Worm (Caenorhabditis elegans) whole organism, L2 larva: ENCODE data around the gene F53G2.1.

ENCODE experiments used
- C34F6.9 ChIP-seq: fragments of 150-350 bp; optimal IDR thresholded peaks from 2 replicates; lab custom pipeline; 2014; ENCODE audit warnings: missing biosample characterization, missing genetic modification characterization
- F13H6.1 ChIP-seq: sonication (generic microtip); optimal IDR thresholded peaks from 2 replicates; lab custom pipeline; 2016; ENCODE audit warnings: missing genetic modification characterization, missing compliant biosample characterization
- Y55F3AM.14 ChIP-seq: fragments of 200-800 bp; sonication (Bioruptor generic); optimal IDR thresholded peaks from 2 replicates; lab custom pipeline; 2018; ENCODE audit warnings: mild to moderate bottlenecking, missing genetic modification characterization, missing compliant biosample characterization
- ZK546.5 ChIP-seq: sonication (generic microtip); optimal IDR thresholded peaks from 2 replicates; lab custom pipeline; 2017; ENCODE audit warnings: missing biosample characterization, missing genetic modification characterization
- alr-1 ChIP-seq: fragments of 150-350 bp; optimal IDR thresholded peaks from 2 replicates; lab custom pipeline; 2014; ENCODE audit warnings: missing biosample characterization, missing genetic modification characterization
- ama-1 ChIP-seq: fragments of 150-350 bp; optimal IDR thresholded peaks from 2 replicates; lab custom pipeline; 2018; ENCODE audit warnings: inconsistent platforms
- blmp-1 ChIP-seq: sonication (generic microtip); optimal IDR thresholded peaks from 2 replicates; lab custom pipeline; 2017; ENCODE audit warnings: missing genetic modification characterization, mild to moderate bottlenecking, missing compliant biosample characterization, antibody characterized with exemption, moderate library complexity; ENCODE audit not compliant: insufficient read depth
- ceh-16 ChIP-seq: fragments of 150-350 bp; optimal IDR thresholded peaks from 2 replicates; lab custom pipeline; 2014; ENCODE audit warnings: missing biosample characterization, missing genetic modification characterization
- ceh-82 ChIP-seq: fragments of 150-350 bp; optimal IDR thresholded peaks from 2 replicates; lab custom pipeline; 2014; ENCODE audit warnings: missing biosample characterization, missing genetic modification characterization
- crh-2 ChIP-seq: sonication (generic microtip); optimal IDR thresholded peaks from 2 replicates; lab custom pipeline; 2017; ENCODE audit warnings: missing biosample characterization, missing genetic modification characterization
- dmd-4 ChIP-seq: sonication (generic microtip); optimal IDR thresholded peaks from 2 replicates; lab custom pipeline; 2017; ENCODE audit warnings: missing biosample characterization, missing genetic modification characterization
- elt-1 ChIP-seq: fragments of 150-350 bp; optimal IDR thresholded peaks from 2 replicates; lab custom pipeline; 2014; ENCODE audit warnings: missing biosample characterization, missing genetic modification characterization
- fos-1 ChIP-seq: fragments of 150-350 bp; optimal IDR thresholded peaks from 2 replicates; lab custom pipeline; 2014; ENCODE audit warnings: missing biosample characterization, missing genetic modification characterization
- gmeb-1 ChIP-seq: fragments of 150-350 bp; optimal IDR thresholded peaks from 2 replicates; lab custom pipeline; 2014; ENCODE audit warnings: missing biosample characterization, missing genetic modification characterization
- lin-11 ChIP-seq: fragments of 150-350 bp; sonication (generic microtip); optimal IDR thresholded peaks from 2 replicates; lab custom pipeline; 2014; ENCODE audit warnings: missing biosample characterization, missing genetic modification characterization, inconsistent platforms, mixed read lengths
- lin-39 ChIP-seq: fragments of 150-350 bp; optimal IDR thresholded peaks from 2 replicates; lab custom pipeline; 2014; ENCODE audit warnings: missing biosample characterization, missing genetic modification reagents, missing genetic modification characterization
- lsy-2 ChIP-seq, 2 experiments: fragments of 150-350 bp in 1 of 2; sonication (generic microtip) in 1 of 2; optimal IDR thresholded peaks; 2 replicates each; lab custom pipeline; 2014 to 2017; ENCODE audit warnings: missing biosample characterization in 2 of 2, missing genetic modification characterization in 2 of 2
- mdl-1 ChIP-seq, 2 experiments: fragments of 150-350 bp in 1 of 2; sonication (generic microtip) in 1 of 2; optimal IDR thresholded peaks; 2 replicates each; lab custom pipeline; 2017; ENCODE audit warnings: missing biosample characterization in 2 of 2, missing genetic modification characterization in 2 of 2
- nhr-11 ChIP-seq: fragments of 150-350 bp; optimal IDR thresholded peaks from 2 replicates; lab custom pipeline; 2014; ENCODE audit warnings: missing biosample characterization, missing genetic modification characterization
- nhr-129 ChIP-seq: fragments of 150-350 bp; optimal IDR thresholded peaks from 2 replicates; lab custom pipeline; 2014; ENCODE audit warnings: missing biosample characterization, missing genetic modification characterization
- nhr-23 ChIP-seq: fragments of 150-350 bp; optimal IDR thresholded peaks from 2 replicates; lab custom pipeline; 2014; ENCODE audit warnings: missing biosample characterization, missing genetic modification reagents, missing genetic modification characterization
- nhr-237 ChIP-seq: fragments of 150-350 bp; optimal IDR thresholded peaks from 2 replicates; lab custom pipeline; 2014; ENCODE audit warnings: missing biosample characterization, missing genetic modification characterization
- nhr-25 ChIP-seq: fragments of 150-350 bp; sonication (generic microtip); optimal IDR thresholded peaks from 3 replicates; lab custom pipeline; 2014; ENCODE audit warnings: missing biosample characterization, missing genetic modification characterization
- peb-1 ChIP-seq: fragments of 150-350 bp; optimal IDR thresholded peaks from 2 replicates; lab custom pipeline; 2014; ENCODE audit warnings: missing biosample characterization, missing genetic modification characterization
- sem-4 ChIP-seq: fragments of 150-350 bp; optimal IDR thresholded peaks from 2 replicates; lab custom pipeline; 2014; ENCODE audit warnings: missing biosample characterization, missing genetic modification reagents, missing genetic modification characterization
- sma-3 ChIP-seq: sonication (generic microtip); optimal IDR thresholded peaks from 2 replicates; lab custom pipeline; 2016; ENCODE audit warnings: missing genetic modification reagents, missing genetic modification characterization, missing compliant biosample characterization
- sma-9 ChIP-seq, 2 experiments: fragments of 150-350 bp in 1 of 2; sonication (generic microtip) in 1 of 2; optimal IDR thresholded peaks; 2 replicates each; lab custom pipeline; 2014 to 2016; ENCODE audit warnings: missing genetic modification characterization in 2 of 2, mild to moderate bottlenecking in 1 of 2, missing biosample characterization in 1 of 2, missing compliant biosample characterization in 1 of 2, missing genetic modification reagents in 1 of 2, moderate library complexity in 1 of 2
- unc-55 ChIP-seq: fragments of 150-350 bp; sonication (generic microtip); optimal IDR thresholded peaks from 3 replicates; lab custom pipeline; 2014; ENCODE audit warnings: missing biosample characterization, missing genetic modification reagents, missing genetic modification characterization
- unc-62 ChIP-seq: fragments of 150-350 bp; optimal IDR thresholded peaks from 2 replicates; lab custom pipeline; 2014; ENCODE audit warnings: missing biosample characterization, missing genetic modification reagents, missing genetic modification characterization
- zag-1 ChIP-seq: fragments of 150-350 bp; optimal IDR thresholded peaks from 2 replicates; lab custom pipeline; 2014; ENCODE audit warnings: missing biosample characterization, missing genetic modification characterization
- ztf-1 ChIP-seq: fragments of 200-800 bp; sonication (Bioruptor generic); conservative IDR thresholded peaks from 2 replicates; pipeline ENCODE4 v1.3.6; 2022; ENCODE audit warnings: missing genetic modification characterization, missing compliant biosample characterization
- ztf-11 ChIP-seq: sonication (generic microtip); optimal IDR thresholded peaks from 2 replicates; lab custom pipeline; 2017; ENCODE audit warnings: missing biosample characterization, missing genetic modification characterization

The F53G2.1 gene

ce11 chrII:2442979-2443378, 45.5 kb upstream of the F53G2.1 start, which contains the start of gene vab-19:
TSS of gene vab-19 (plus strand) at chrII:2443279.
- TF ChIP-seq zag-1 (tag; lab: Kevin White, UChicago) (no peak), mdl-1 (tag; optimal IDR thresholded peaks at IDR 0.05; lab: Kevin White, UChicago) (no peak), sma-9 (GFP tag; optimal IDR thresholded peaks at IDR 0.05; lab: Kevin White, UChicago) (no peak), sma-9 (tag; optimal IDR thresholded peaks at IDR 0.05; lab: Kevin White, UChicago) (no peak), ztf-11 (no peak), lin-11 (no peak), ceh-16 (no peak), nhr-23 (tag; lab: Kevin White, UChicago) (no peak), elt-1 (tag; lab: Kevin White, UChicago) (no peak), nhr-25 (tag; lab: Kevin White, UChicago) (no peak), ama-1 (no peak), ztf-1 (GFP tag; lab: Robert Waterston, UW) (no peak)

- no peak for TF ChIP-seq sma-9 (GFP tag; optimal IDR thresholded peaks at IDR 0.05; lab: Kevin White, UChicago)
- no peak for TF ChIP-seq sma-9 (tag; optimal IDR thresholded peaks at IDR 0.05; lab: Kevin White, UChicago)
- no peak for TF ChIP-seq unc-62 (GFP tag; lab: Kevin White, UChicago)
- no peak for TF ChIP-seq unc-55 (GFP tag; lab: Kevin White, UChicago)
- TF ChIP-seq lin-39 (tag; lab: Kevin White, UChicago), result no peak
- TF ChIP-seq crh-2, result no peak
- TF ChIP-seq ZK546.5 (tag; lab: Kevin White, UChicago), result no peak
Measured at ce11 chrII:2445164-2445563, 43.3 kb upstream of the F53G2.1 start.

- TF ChIP-seq crh-2 (no peak), sem-4 (tag; lab: Kevin White, UChicago) (no peak), ztf-1 (GFP tag; lab: Robert Waterston, UW) (no peak)
Measured at ce11 chrII:2446727-2447126, 41.8 kb upstream of the F53G2.1 start.

- TF ChIP-seq ama-1 (no peak), unc-55 (GFP tag; lab: Kevin White, UChicago) (peak; percentile 40), sma-3 (peak; percentile 46), crh-2 (peak; percentile 34), nhr-237 (tag; lab: Kevin White, UChicago) (no peak), lsy-2 (tag; optimal IDR thresholded peaks at IDR 0.05; lab: Kevin White, UChicago) (peak in 1 of 2 experiments; percentile 50), C34F6.9 (tag; lab: Kevin White, UChicago) (peak; percentile 32), gmeb-1 (tag; lab: Kevin White, UChicago) (peak; percentile 80)
Measured at ce11 chrII:2450990-2451389, 37.5 kb upstream of the F53G2.1 start.

- TF ChIP-seq ceh-82 (tag; lab: Kevin White, UChicago) (no peak), gmeb-1 (tag; lab: Kevin White, UChicago) (no peak), nhr-129 (tag; lab: Kevin White, UChicago) (peak; percentile 22), ztf-1 (GFP tag; lab: Robert Waterston, UW) (no peak), elt-1 (tag; lab: Kevin White, UChicago) (no peak), ceh-16 (no peak), peb-1 (no peak), nhr-11 (tag; lab: Kevin White, UChicago) (no peak), dmd-4 (tag; lab: Kevin White, UChicago) (no peak), fos-1 (tag; lab: Kevin White, UChicago) (peak; percentile 35), nhr-25 (tag; lab: Kevin White, UChicago) (no peak), alr-1 (tag; lab: Kevin White, UChicago) (no peak), zag-1 (tag; lab: Kevin White, UChicago) (no peak), lin-11 (no peak), nhr-23 (tag; lab: Kevin White, UChicago) (no peak), F13H6.1 (tag; lab: Kevin White, UChicago) (peak; percentile 36), ama-1 (peak; percentile 47), lsy-2 (tag; optimal IDR thresholded peaks at IDR 0.05; lab: Kevin White, UChicago) (no peak), blmp-1 (tag; lab: Kevin White, UChicago) (no peak), Y55F3AM.14 (GFP tag; lab: Kevin White, UChicago) (no peak), C34F6.9 (tag; lab: Kevin White, UChicago) (no peak), lin-39 (tag; lab: Kevin White, UChicago) (no peak)
Measured at ce11 chrII:2452492-2452891, 36.0 kb upstream of the F53G2.1 start.
